Fruit fly (Drosophila melanogaster): ENCODE results near the gene Eip93F.

Gene Eip93F

DNA sequence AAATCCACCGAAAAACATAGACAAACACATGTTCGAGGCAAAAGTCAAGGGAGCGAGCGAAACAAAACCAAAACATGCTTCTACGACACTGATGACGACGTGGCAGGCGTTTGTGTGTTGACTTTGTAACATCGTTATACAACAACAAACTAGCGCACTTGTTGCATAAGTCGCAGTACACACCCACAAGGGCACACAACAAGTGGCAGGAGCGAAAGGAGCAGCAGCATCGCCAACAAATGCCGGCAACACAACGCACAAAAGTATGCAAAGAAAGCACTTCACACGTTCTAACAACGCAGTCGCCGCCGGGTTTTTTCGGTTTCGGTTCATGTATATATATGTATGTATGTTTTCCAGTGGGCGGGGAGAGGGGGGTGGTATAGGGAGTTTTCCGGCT lies 18.9 kb downstream of the Eip93F start:
- no peak for TF ChIP-seq Eip75B (GFP tag; optimal IDR thresholded peaks at IDR 0.05)
- no peak for TF ChIP-seq CG32006 (GFP tag; optimal IDR thresholded peaks at IDR 0.05)
- no peak for TF ChIP-seq CG11902 (GFP tag; optimal IDR thresholded peaks at IDR 0.05)
- TF ChIP-seq Hr38 (GFP tag; optimal IDR thresholded peaks at IDR 0.05) = no peak
- TF ChIP-seq topi (GFP tag; optimal IDR thresholded peaks at IDR 0.05) = no peak
- no peak for TF ChIP-seq Eip78C (GFP tag)
- TF ChIP-seq Smox (GFP tag; optimal IDR thresholded peaks at IDR 0.05) = no peak
- no peak for TF ChIP-seq CG3032 (tag; optimal IDR thresholded peaks at IDR 0.05)
- TF ChIP-seq net (GFP tag; optimal IDR thresholded peaks at IDR 0.05) = no peak
- TF ChIP-seq Hr4 (GFP tag; optimal IDR thresholded peaks at IDR 0.05) = no peak
- no peak for TF ChIP-seq CG8119 (GFP tag; IDR thresholded peaks at IDR 0.05)
- no peak for TF ChIP-seq CG34406 (GFP tag; optimal IDR thresholded peaks at IDR 0.05)
- TF ChIP-seq CG4318 (GFP tag; optimal IDR thresholded peaks at IDR 0.05) = no peak

DNA sequence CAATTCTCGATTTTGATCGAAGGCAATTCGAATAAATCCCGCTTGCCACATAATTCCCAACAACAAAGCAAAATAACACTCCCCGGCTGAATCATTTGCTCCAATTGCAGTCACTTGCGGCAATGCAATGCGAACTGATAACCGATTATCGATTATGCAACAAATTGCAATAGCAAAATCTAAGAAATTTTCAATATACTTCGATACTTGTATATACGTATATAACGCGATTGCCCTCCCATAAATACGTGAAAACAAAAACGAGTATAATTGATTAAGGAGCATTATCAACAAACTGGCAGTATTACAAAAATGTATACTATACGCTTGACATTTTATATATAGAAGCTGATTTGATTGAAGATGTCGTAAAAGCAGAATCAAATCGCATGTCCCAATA lies 20.9 kb downstream of the Eip93F start:
- TF ChIP-seq CG9139 (GFP tag; optimal IDR thresholded peaks at IDR 0.05) = no peak
- no peak for TF ChIP-seq pdm3 (GFP tag; optimal IDR thresholded peaks at IDR 0.05)
- no peak for TF ChIP-seq Eip75B (GFP tag; optimal IDR thresholded peaks at IDR 0.05)
- peak; percentile 81 for TF ChIP-seq Eip93F (GFP tag; optimal IDR thresholded peaks at IDR 0.05)
- peak; percentile 40 for TF ChIP-seq Eip78C (GFP tag)
- TF ChIP-seq acj6 (GFP tag; optimal IDR thresholded peaks at IDR 0.05) = no peak
- no peak for TF ChIP-seq Ets21C (GFP tag; optimal IDR thresholded peaks at IDR 0.05)
- no peak for TF ChIP-seq fd85E (GFP tag; optimal IDR thresholded peaks at IDR 0.05)
- TF ChIP-seq vri (GFP tag; optimal IDR thresholded peaks at IDR 0.05) = peak; percentile 79
- peak; percentile 33 for TF ChIP-seq Sox14 (GFP tag; optimal IDR thresholded peaks at IDR 0.05)
- TF ChIP-seq eg (GFP tag; IDR thresholded peaks at IDR 0.05) = no peak
- no peak for TF ChIP-seq CG16779 (tag; optimal IDR thresholded peaks at IDR 0.05)
- TF ChIP-seq Smox (GFP tag; optimal IDR thresholded peaks at IDR 0.05) = no peak
- TF ChIP-seq fkh (GFP tag; optimal IDR thresholded peaks at IDR 0.05) = no peak
- TF ChIP-seq CG8119 (GFP tag; IDR thresholded peaks at IDR 0.05) = no peak
- TF ChIP-seq CG6163 (GFP tag; IDR thresholded peaks at IDR 0.05) = no peak
- no peak for TF ChIP-seq CG34406 (GFP tag; optimal IDR thresholded peaks at IDR 0.05)
- no peak for TF ChIP-seq Sox15 (GFP tag; optimal IDR thresholded peaks at IDR 0.05)
- no peak for TF ChIP-seq CG6854 (GFP tag; optimal IDR thresholded peaks at IDR 0.05)
- TF ChIP-seq topi (GFP tag; optimal IDR thresholded peaks at IDR 0.05) = no peak
- TF ChIP-seq CG11902 (GFP tag; optimal IDR thresholded peaks at IDR 0.05) = no peak
- no peak for TF ChIP-seq CG3032 (tag; optimal IDR thresholded peaks at IDR 0.05)

DNA sequence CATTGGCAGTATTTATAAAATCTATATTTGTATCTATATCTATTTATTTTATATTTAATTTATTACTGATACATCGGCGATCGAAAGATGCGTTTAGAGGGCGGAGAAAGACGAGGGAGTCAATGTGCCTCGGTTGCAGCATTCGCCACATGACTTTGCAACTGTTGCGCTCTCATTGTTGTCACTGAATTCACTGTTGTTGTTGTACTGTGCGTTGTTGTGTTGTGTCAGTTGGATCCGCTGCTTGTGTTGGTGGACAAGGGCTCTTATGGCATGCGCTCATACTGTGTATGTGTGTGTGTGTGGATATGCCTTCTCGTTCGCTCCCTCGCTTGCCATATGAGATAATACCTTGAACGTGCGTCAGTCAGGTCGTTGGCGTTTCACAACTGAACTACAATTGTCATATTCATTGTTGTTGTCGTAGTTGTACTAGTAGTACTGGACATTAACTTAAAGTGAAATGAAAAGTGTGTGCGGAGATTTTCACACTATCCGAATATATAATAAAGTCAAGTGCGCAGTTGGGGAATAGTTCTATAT lies 21.7 kb downstream of the Eip93F start:
- TF ChIP-seq CG9139 (GFP tag; optimal IDR thresholded peaks at IDR 0.05) = peak; percentile 34
- no peak for TF ChIP-seq CG8632 (GFP tag; optimal IDR thresholded peaks at IDR 0.05)
- no peak for TF ChIP-seq Eip93F (GFP tag; optimal IDR thresholded peaks at IDR 0.05)
- peak; percentile 17 for TF ChIP-seq vri (GFP tag; optimal IDR thresholded peaks at IDR 0.05)
- no peak for TF ChIP-seq fd59A (GFP tag; optimal IDR thresholded peaks at IDR 0.05)
- peak; percentile 61 for TF ChIP-seq dsx (GFP tag; optimal IDR thresholded peaks at IDR 0.05; ENCODE audit: poor library complexity, severe bottlenecking)
- TF ChIP-seq ss (GFP tag; optimal IDR thresholded peaks at IDR 0.05) = peak in 1 of 2 experiments; percentile 20
- TF ChIP-seq CG6792 (GFP tag; optimal IDR thresholded peaks at IDR 0.05) = no peak
- TF ChIP-seq Sox14 (GFP tag; optimal IDR thresholded peaks at IDR 0.05) = peak; percentile 7
- no peak for TF ChIP-seq Eip75B (GFP tag; optimal IDR thresholded peaks at IDR 0.05)
- TF ChIP-seq CG34406 (GFP tag; optimal IDR thresholded peaks at IDR 0.05) = no peak
- TF ChIP-seq CG16779 (tag; optimal IDR thresholded peaks at IDR 0.05) = no peak
- peak; percentile 69 for TF ChIP-seq svp (GFP tag)

DNA sequence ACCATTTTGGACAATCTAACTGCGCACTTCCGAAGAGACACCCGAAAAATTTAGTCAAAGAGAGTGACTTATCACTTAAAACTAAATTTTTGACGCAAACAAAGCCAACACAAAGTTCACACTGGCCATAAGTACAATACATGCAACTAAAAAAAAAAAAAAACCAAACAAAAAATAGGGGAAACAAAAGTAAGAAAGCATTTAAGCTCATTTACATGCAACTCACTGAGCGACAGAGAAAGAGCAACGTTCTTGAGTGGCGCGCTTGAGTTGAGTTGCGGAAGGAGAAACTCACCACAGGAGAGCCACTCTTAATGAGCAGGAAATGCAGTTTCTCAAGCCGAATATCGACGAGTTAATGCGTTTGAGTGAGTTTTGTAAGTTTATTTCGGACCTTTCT lies 22.2 kb downstream of the Eip93F start:
- no peak for TF ChIP-seq ss (GFP tag; optimal IDR thresholded peaks at IDR 0.05)
- no peak for TF ChIP-seq Blimp-1 (GFP tag; optimal IDR thresholded peaks at IDR 0.05)
- TF ChIP-seq svp (GFP tag) = no peak
- no peak for TF ChIP-seq Sox15 (GFP tag; optimal IDR thresholded peaks at IDR 0.05)
- peak; percentile 16 for TF ChIP-seq CG6808 (GFP tag; optimal IDR thresholded peaks at IDR 0.05)
- no peak for TF ChIP-seq fkh (GFP tag; optimal IDR thresholded peaks at IDR 0.05)
- peak; percentile 11 for TF ChIP-seq Eip78C (GFP tag)
- no peak for TF ChIP-seq CG10631 (GFP tag; optimal IDR thresholded peaks at IDR 0.05)
- TF ChIP-seq CG10669 (GFP tag; optimal IDR thresholded peaks at IDR 0.05) = no peak
- peak; percentile 55; the same call in 2 of the 3 replicates for TF ChIP-seq eg (GFP tag; IDR thresholded peaks at IDR 0.05)
- TF ChIP-seq CG31627 (GFP tag; optimal IDR thresholded peaks at IDR 0.05) = no peak
- no peak for TF ChIP-seq pdm3 (GFP tag; optimal IDR thresholded peaks at IDR 0.05)
- no peak for TF ChIP-seq Ets96B (tag; optimal IDR thresholded peaks at IDR 0.05)
- TF ChIP-seq vri (GFP tag; optimal IDR thresholded peaks at IDR 0.05) = no peak

All from whole organism, prepupa.